Worm (Caenorhabditis elegans) whole organism, L1 larva: ENCODE data around the gene hst-3.2.

Experiments
- dpl-1 ChIP-seq, 3 experiments: fragments of 150-350 bp in 2 of 3; sonication (generic microtip) in 1 of 3; optimal IDR thresholded peaks; 2 replicates each; lab custom pipeline; 2014 to 2017; ENCODE audit warnings: missing biosample characterization in 3 of 3, missing genetic modification characterization in 3 of 3, missing genetic modification reagents in 3 of 3
- nhr-85 ChIP-seq: sonication (generic microtip); peaks from one replicate; lab custom pipeline; 2016; ENCODE audit warnings: missing genetic modification characterization, inconsistent platforms, missing compliant biosample characterization
- vab-15 ChIP-seq: sonication (generic microtip); optimal IDR thresholded peaks from 2 replicates; lab custom pipeline; 2017; ENCODE audit warnings: missing genotype, mild to moderate bottlenecking, missing genetic modification characterization, missing compliant biosample characterization

DNA sequence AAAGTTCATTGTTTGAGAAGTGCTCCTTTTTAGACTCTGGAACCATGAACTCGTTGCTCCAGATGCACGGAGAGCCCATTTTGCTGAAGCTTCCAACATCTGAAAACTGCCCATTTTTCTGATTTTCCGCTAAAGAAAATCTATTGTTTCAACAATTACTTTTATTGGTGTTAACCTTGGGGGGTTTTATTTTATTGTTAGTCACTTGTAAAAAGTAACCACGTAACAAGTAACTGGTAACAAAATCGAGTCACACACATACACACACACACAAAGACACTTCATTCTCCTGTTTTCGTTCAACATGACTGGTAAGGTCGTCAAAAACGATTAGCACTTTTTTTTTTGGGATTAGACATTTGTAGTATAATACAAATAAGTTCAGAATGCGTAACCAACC lies 46.4 kb downstream of the hst-3.2 start:
- TF ChIP-seq nhr-85 (peak; percentile 59), vab-15 (tag; lab: Kevin White, UChicago) (no peak), dpl-1 (GFP tag; optimal IDR thresholded peaks at IDR 0.05; lab: Kevin White, UChicago) (no peak)
